Worm (Caenorhabditis elegans) whole organism, young adult: ENCODE measurements around the gene best-5.

ENCODE experiments used
- B0261.1 ChIP-seq: sonication (generic microtip); optimal IDR thresholded peaks from 2 replicates; lab custom pipeline; 2016; ENCODE audit warnings: mild to moderate bottlenecking, missing genetic modification characterization, moderate library complexity, missing compliant biosample characterization
- B0336.3 ChIP-seq: fragments of 200-800 bp; sonication (Bioruptor generic); IDR thresholded peaks from 2 replicates; pipeline ENCODE4 v1.3.6; 2022; ENCODE audit warnings: missing genetic modification characterization, missing compliant biosample characterization
- F23B12.7 ChIP-seq: sonication (generic microtip); optimal IDR thresholded peaks from 2 replicates; lab custom pipeline; 2017; ENCODE audit warnings: missing genetic modification characterization, mild to moderate bottlenecking, missing compliant biosample characterization, antibody characterized with exemption, moderate library complexity; ENCODE audit not compliant: insufficient read depth
- F33H1.4 ChIP-seq: fragments of 200-800 bp; sonication (Bioruptor generic); IDR thresholded peaks from 2 replicates; pipeline ENCODE4 v1.3.6; 2022; ENCODE audit warnings: missing genetic modification reagents, missing genetic modification characterization, missing compliant biosample characterization
- F57A8.1 ChIP-seq: fragments of 200-800 bp; sonication (Bioruptor generic); optimal IDR thresholded peaks from 2 replicates; lab custom pipeline; 2018; ENCODE audit warnings: mild to moderate bottlenecking, missing genetic modification characterization, moderate library complexity, missing compliant biosample characterization
- Y53G8AR.9 ChIP-seq: fragments of 200-800 bp; sonication (Bioruptor generic); conservative IDR thresholded peaks from 2 replicates; pipeline ENCODE4 v1.3.6; 2022; ENCODE audit warnings: missing genetic modification reagents, missing genetic modification characterization, missing compliant biosample characterization
- Y79H2A.3 ChIP-seq: fragments of 200-800 bp; sonication (Bioruptor generic); conservative IDR thresholded peaks from 2 replicates; pipeline ENCODE4 v1.3.6; 2022; ENCODE audit warnings: missing genetic modification reagents, missing genetic modification characterization, missing compliant biosample characterization
- ZK185.1 ChIP-seq: sonication (generic microtip); optimal IDR thresholded peaks from 2 replicates; lab custom pipeline; 2016; ENCODE audit warnings: mild to moderate bottlenecking, missing genetic modification characterization, missing compliant biosample characterization; ENCODE audit not compliant: poor library complexity, severe bottlenecking
- aptf-3 ChIP-seq: fragments of 200-800 bp; sonication (Bioruptor generic); IDR thresholded peaks from 2 replicates; pipeline ENCODE4 v1.3.6; 2022; ENCODE audit warnings: missing genetic modification characterization, missing compliant biosample characterization
- athp-1 ChIP-seq: sonication (generic microtip); optimal IDR thresholded peaks from 2 replicates; lab custom pipeline; 2017; ENCODE audit warnings: mild to moderate bottlenecking, missing genetic modification characterization, missing compliant biosample characterization
- attf-3 ChIP-seq: fragments of 200-800 bp; sonication (Bioruptor generic); conservative IDR thresholded peaks from 2 replicates; pipeline ENCODE4 v1.3.6; 2022; ENCODE audit warnings: missing genetic modification reagents, missing genetic modification characterization, missing compliant biosample characterization
- attf-5 ChIP-seq: fragments of 200-800 bp; sonication (Bioruptor generic); optimal IDR thresholded peaks from 2 replicates; lab custom pipeline; 2018; ENCODE audit warnings: mild to moderate bottlenecking, missing genetic modification characterization, missing compliant biosample characterization
- bed-2 ChIP-seq: fragments of 200-800 bp; sonication (Bioruptor generic); IDR thresholded peaks from 2 replicates; pipeline ENCODE4 v1.3.6; 2022; ENCODE audit warnings: missing genetic modification reagents, missing genetic modification characterization, missing compliant biosample characterization
- ccch-3 ChIP-seq: fragments of 200-800 bp; sonication (Bioruptor generic); optimal IDR thresholded peaks from 2 replicates; lab custom pipeline; 2018; ENCODE audit warnings: mild to moderate bottlenecking, missing genetic modification characterization, missing compliant biosample characterization
- cebp-2 ChIP-seq: fragments of 200-800 bp; sonication (Bioruptor generic); IDR thresholded peaks from 2 replicates; pipeline ENCODE4 v1.3.6; 2022; ENCODE audit warnings: missing genetic modification characterization, missing compliant biosample characterization
- ceh-100 ChIP-seq: fragments of 200-800 bp; sonication (Bioruptor generic); IDR thresholded peaks from 2 replicates; pipeline ENCODE4 v1.3.6; 2022; ENCODE audit warnings: missing genetic modification reagents, missing genetic modification characterization, missing compliant biosample characterization
- ceh-27 ChIP-seq: fragments of 200-800 bp; sonication (Bioruptor generic); optimal IDR thresholded peaks from 2 replicates; lab custom pipeline; 2018; ENCODE audit warnings: mild to moderate bottlenecking, missing genetic modification characterization, moderate library complexity, missing compliant biosample characterization
- ceh-58 ChIP-seq: fragments of 200-800 bp; sonication (Bioruptor generic); IDR thresholded peaks from 2 replicates; pipeline ENCODE4 v1.3.6; 2022; ENCODE audit warnings: missing genetic modification characterization, missing compliant biosample characterization
- ceh-79 ChIP-seq: sonication (generic microtip); optimal IDR thresholded peaks from 2 replicates; lab custom pipeline; 2017; ENCODE audit warnings: mild to moderate bottlenecking, missing genetic modification characterization, missing compliant biosample characterization
- chd-7 ChIP-seq: sonication (generic microtip); optimal IDR thresholded peaks from 2 replicates; lab custom pipeline; 2016; ENCODE audit warnings: mild to moderate bottlenecking, missing genetic modification characterization, moderate library complexity, missing compliant biosample characterization
- dpl-1 ChIP-seq: fragments of 150-350 bp; optimal IDR thresholded peaks from 2 replicates; lab custom pipeline; 2014; ENCODE audit warnings: missing biosample characterization, missing genetic modification reagents, missing genetic modification characterization
- ekl-4 ChIP-seq: fragments of 200-800 bp; sonication (Bioruptor generic); IDR thresholded peaks from 2 replicates; pipeline ENCODE4 v1.3.6; 2022; ENCODE audit warnings: missing genetic modification reagents, missing genetic modification characterization, missing compliant biosample characterization
- ets-4 ChIP-seq: fragments of 200-800 bp; sonication (Bioruptor generic); optimal IDR thresholded peaks from 2 replicates; lab custom pipeline; 2018; ENCODE audit warnings: mild to moderate bottlenecking, missing genetic modification characterization, missing compliant biosample characterization
- gei-17 ChIP-seq: fragments of 200-800 bp; sonication (Bioruptor generic); optimal IDR thresholded peaks from 2 replicates; lab custom pipeline; 2018; ENCODE audit warnings: mild to moderate bottlenecking, missing genetic modification characterization, missing compliant biosample characterization
- hlh-12 ChIP-seq: sonication (generic microtip); optimal IDR thresholded peaks from 2 replicates; lab custom pipeline; 2016; ENCODE audit warnings: missing genetic modification characterization, missing compliant biosample characterization
- hmg-20 ChIP-seq: fragments of 200-800 bp; sonication (Bioruptor generic); IDR thresholded peaks from 2 replicates; pipeline ENCODE4 v1.3.6; 2022; ENCODE audit warnings: missing genetic modification reagents, missing genetic modification characterization, missing compliant biosample characterization
- lag-1 ChIP-seq: fragments of 200-800 bp; sonication (Bioruptor generic); IDR thresholded peaks from 2 replicates; pipeline ENCODE4 v1.3.6; 2022; ENCODE audit warnings: missing genetic modification reagents, missing genetic modification characterization, missing compliant biosample characterization
- let-526 ChIP-seq: fragments of 200-800 bp; sonication (Bioruptor generic); IDR thresholded peaks from 2 replicates; pipeline ENCODE4 v1.3.6; 2022; ENCODE audit warnings: missing genetic modification reagents, missing genetic modification characterization, missing compliant biosample characterization
- lin-40 ChIP-seq: sonication (generic microtip); optimal IDR thresholded peaks from 2 replicates; lab custom pipeline; 2016; ENCODE audit warnings: missing genetic modification characterization, mild to moderate bottlenecking, missing compliant biosample characterization, missing genotype, missing genetic modification reagents
- lin-54 ChIP-seq: fragments of 200-800 bp; sonication (Bioruptor generic); optimal IDR thresholded peaks from 2 replicates; lab custom pipeline; 2018; ENCODE audit warnings: mild to moderate bottlenecking, missing genetic modification characterization, missing compliant biosample characterization
- madf-3 ChIP-seq: fragments of 200-800 bp; sonication (Bioruptor generic); IDR thresholded peaks from 2 replicates; pipeline ENCODE4 v1.3.6; 2022; ENCODE audit warnings: missing genetic modification reagents, missing genetic modification characterization, missing compliant biosample characterization
- madf-6 ChIP-seq: fragments of 200-800 bp; sonication (Bioruptor generic); IDR thresholded peaks from 2 replicates; pipeline ENCODE4 v1.3.6; 2022; ENCODE audit warnings: missing genetic modification reagents, missing genetic modification characterization, missing compliant biosample characterization
- madf-8 ChIP-seq: fragments of 200-800 bp; sonication (Bioruptor generic); conservative IDR thresholded peaks from 2 replicates; pipeline ENCODE4 v1.3.6; 2022; ENCODE audit warnings: missing genetic modification reagents, missing genetic modification characterization, missing compliant biosample characterization
- nhr-27 ChIP-seq: fragments of 200-800 bp; sonication (Bioruptor generic); optimal IDR thresholded peaks from 2 replicates; lab custom pipeline; 2018; ENCODE audit warnings: mild to moderate bottlenecking, missing genetic modification characterization, moderate library complexity, missing compliant biosample characterization
- pbrm-1 ChIP-seq: fragments of 200-800 bp; sonication (Bioruptor generic); IDR thresholded peaks from 2 replicates; pipeline ENCODE4 v1.3.6; 2022; ENCODE audit warnings: missing genetic modification reagents, missing genetic modification characterization, missing compliant biosample characterization
- pha-4 ChIP-seq: fragments of 150-350 bp; sonication (generic microtip); optimal IDR thresholded peaks from 2 replicates; lab custom pipeline; 2014; ENCODE audit warnings: missing biosample characterization, missing genetic modification reagents, missing genetic modification characterization
- sdz-38 ChIP-seq: sonication (generic microtip); optimal IDR thresholded peaks from 2 replicates; lab custom pipeline; 2016; ENCODE audit warnings: missing genotype, missing genetic modification characterization, missing compliant biosample characterization
- snpc-1.1 ChIP-seq: sonication (generic microtip); optimal IDR thresholded peaks from 2 replicates; lab custom pipeline; 2017; ENCODE audit warnings: missing genetic modification characterization, mild to moderate bottlenecking, missing compliant biosample characterization, antibody characterized with exemption, moderate library complexity, missing genotype, missing genetic modification reagents; ENCODE audit not compliant: insufficient read depth
- somi-1 ChIP-seq: fragments of 200-800 bp; sonication (Bioruptor generic); optimal IDR thresholded peaks from 2 replicates; lab custom pipeline; 2018; ENCODE audit warnings: mild to moderate bottlenecking, missing genetic modification characterization, missing compliant biosample characterization
- tbx-9 ChIP-seq: sonication (generic microtip); optimal IDR thresholded peaks from 2 replicates; lab custom pipeline; 2016; ENCODE audit warnings: borderline replicate concordance, missing genetic modification characterization, inconsistent platforms, missing compliant biosample characterization
- tlf-1 ChIP-seq: fragments of 200-800 bp; sonication (Bioruptor generic); optimal IDR thresholded peaks from 2 replicates; lab custom pipeline; 2018; ENCODE audit warnings: mild to moderate bottlenecking, missing genetic modification characterization, missing compliant biosample characterization
- unc-62 ChIP-seq: fragments of 150-350 bp; optimal IDR thresholded peaks from 2 replicates; lab custom pipeline; 2014; ENCODE audit warnings: missing biosample characterization, missing genetic modification reagents, missing genetic modification characterization
- zfh-2 ChIP-seq: fragments of 200-800 bp; sonication (Bioruptor generic); conservative IDR thresholded peaks from 2 replicates; pipeline ENCODE4 v1.3.6; 2022; ENCODE audit warnings: missing genetic modification reagents, missing genetic modification characterization, missing compliant biosample characterization
- ztf-25 ChIP-seq: fragments of 200-800 bp; sonication (Bioruptor generic); IDR thresholded peaks from 2 replicates; pipeline ENCODE4 v1.3.6; 2022; ENCODE audit warnings: missing genetic modification reagents, missing genetic modification characterization, missing compliant biosample characterization
- ztf-26 ChIP-seq: sonication (generic microtip); optimal IDR thresholded peaks from 2 replicates; lab custom pipeline; 2017; ENCODE audit warnings: missing genetic modification characterization, missing compliant biosample characterization
- ztf-3 ChIP-seq: fragments of 200-800 bp; sonication (Bioruptor generic); optimal IDR thresholded peaks from 2 replicates; lab custom pipeline; 2018; ENCODE audit warnings: mild to moderate bottlenecking, missing genetic modification characterization, missing compliant biosample characterization

Gene best-5

DNA sequence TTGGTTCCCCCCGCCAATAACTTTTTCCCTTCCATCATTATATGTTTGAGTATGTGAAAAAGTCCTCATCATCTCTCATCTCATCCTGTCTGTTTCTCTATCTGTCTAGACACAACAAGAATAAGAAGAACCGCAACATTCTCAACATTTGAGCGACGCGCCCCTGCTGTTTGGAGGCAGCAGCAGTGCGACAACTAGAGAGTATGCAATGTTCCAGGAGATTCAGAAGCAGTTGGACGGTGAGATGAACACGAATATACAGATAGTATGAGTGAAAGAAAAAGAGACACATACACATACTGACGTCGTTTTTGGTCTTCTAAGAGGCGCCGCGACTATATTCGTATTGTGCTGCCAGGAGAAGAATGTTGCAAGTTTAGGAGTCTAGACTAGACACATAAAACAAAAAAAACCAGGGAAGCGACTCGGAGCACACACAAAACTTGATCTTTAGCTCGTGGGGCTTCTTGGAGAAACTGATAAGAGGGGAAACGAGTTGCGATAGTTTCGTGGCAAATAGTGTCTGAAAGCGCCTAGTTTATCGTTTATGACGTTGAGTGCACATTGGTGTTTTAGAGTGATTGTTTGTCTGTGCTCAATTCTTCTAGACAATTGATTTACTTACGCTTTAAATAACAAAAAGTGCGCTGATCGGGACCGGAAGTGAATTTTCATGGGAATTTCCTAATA is 24.4 kb downstream of the best-5 start (continued):
- TF ChIP-seq ztf-3 (GFP tag; lab: Kevin White, UChicago) (no peak), madf-8 (GFP tag; lab: Robert Waterston, UW) (no peak), ceh-58 (no peak), pbrm-1 (GFP tag; lab: Robert Waterston, UW) (no peak), ets-4 (GFP tag; lab: Kevin White, UChicago) (no peak), bed-2 (GFP tag; lab: Robert Waterston, UW) (no peak), lag-1 (GFP tag; lab: Robert Waterston, UW) (no peak), lin-54 (no peak), tbx-9 (tag; lab: Kevin White, UChicago) (no peak), madf-3 (GFP tag; lab: Robert Waterston, UW) (no peak), somi-1 (GFP tag; lab: Kevin White, UChicago) (peak; percentile 16), zfh-2 (GFP tag; lab: Robert Waterston, UW) (0 out of 2 replicates have a peak, but pooled peaks have one; percentile 14), ztf-26 (peak; percentile 42), B0261.1 (tag; lab: Kevin White, UChicago) (no peak), B0336.3 (no peak), nhr-27 (tag; lab: Kevin White, UChicago) (no peak), attf-3 (GFP tag; lab: Robert Waterston, UW) (no peak), hmg-20 (GFP tag; lab: Robert Waterston, UW) (no peak), Y53G8AR.9 (GFP tag; lab: Robert Waterston, UW) (no peak), attf-5 (GFP tag; lab: Kevin White, UChicago) (no peak), F33H1.4 (GFP tag; lab: Robert Waterston, UW) (no peak), pha-4 (tag; lab: Kevin White, UChicago) (no peak), aptf-3 (no peak), ccch-3 (GFP tag; lab: Kevin White, UChicago) (no peak), madf-6 (GFP tag; lab: Robert Waterston, UW) (no peak), chd-7 (tag; lab: Kevin White, UChicago) (no peak), ztf-25 (GFP tag; lab: Robert Waterston, UW) (no peak), ceh-27 (peak; percentile 69), hlh-12 (tag; lab: Kevin White, UChicago) (no peak), ceh-100 (GFP tag; lab: Robert Waterston, UW) (no peak), cebp-2 (no peak), ceh-79 (no peak), ZK185.1 (tag; lab: Kevin White, UChicago) (peak; percentile 26), sdz-38 (tag; lab: Kevin White, UChicago) (no peak), unc-62 (GFP tag; lab: Kevin White, UChicago) (no peak), dpl-1 (GFP tag; lab: Kevin White, UChicago) (no peak), snpc-1.1 (tag; lab: Kevin White, UChicago) (no peak), athp-1 (no peak), Y79H2A.3 (GFP tag; lab: Robert Waterston, UW) (no peak), F57A8.1 (GFP tag; lab: Kevin White, UChicago) (no peak), lin-40 (tag; lab: Kevin White, UChicago) (peak; percentile 44), tlf-1 (GFP tag; lab: Kevin White, UChicago) (no peak), let-526 (GFP tag; lab: Robert Waterston, UW) (no peak), ekl-4 (GFP tag; lab: Robert Waterston, UW) (no peak), F23B12.7 (tag; lab: Kevin White, UChicago) (no peak), gei-17 (GFP tag; lab: Kevin White, UChicago) (no peak)
